Worm (Caenorhabditis elegans) whole organism, L2 larva: ENCODE results near the gene gst-34.

Experiments
- blmp-1 ChIP-seq: sonication (generic microtip); optimal IDR thresholded peaks from 2 replicates; lab custom pipeline; 2017; ENCODE audit warnings: missing genetic modification characterization, mild to moderate bottlenecking, missing compliant biosample characterization, antibody characterized with exemption, moderate library complexity; ENCODE audit not compliant: insufficient read depth
- ceh-82 ChIP-seq: fragments of 150-350 bp; optimal IDR thresholded peaks from 2 replicates; lab custom pipeline; 2014; ENCODE audit warnings: missing biosample characterization, missing genetic modification characterization
- egl-27 ChIP-seq: sonication (generic microtip); optimal IDR thresholded peaks from 3 replicates; lab custom pipeline; 2017; ENCODE audit warnings: missing biosample characterization, missing genetic modification reagents, missing genetic modification characterization
- fos-1 ChIP-seq: fragments of 150-350 bp; optimal IDR thresholded peaks from 2 replicates; lab custom pipeline; 2014; ENCODE audit warnings: missing biosample characterization, missing genetic modification characterization
- lin-13 ChIP-seq: fragments of 150-350 bp; optimal IDR thresholded peaks from 2 replicates; lab custom pipeline; 2014; ENCODE audit warnings: missing biosample characterization, missing genetic modification reagents, missing genetic modification characterization
- nhr-12 ChIP-seq: fragments of 150-350 bp; optimal IDR thresholded peaks from 2 replicates; lab custom pipeline; 2014; ENCODE audit warnings: missing biosample characterization, missing genetic modification characterization
- nhr-6 ChIP-seq: fragments of 150-350 bp; optimal IDR thresholded peaks from 2 replicates; lab custom pipeline; 2014; ENCODE audit warnings: missing biosample characterization, missing genetic modification characterization
- nhr-77 ChIP-seq: fragments of 150-350 bp; optimal IDR thresholded peaks from 2 replicates; lab custom pipeline; 2014; ENCODE audit warnings: missing biosample characterization, missing genetic modification characterization
- skn-1 ChIP-seq: sonication (generic microtip); optimal IDR thresholded peaks from 2 replicates; lab custom pipeline; 2017; ENCODE audit warnings: missing biosample characterization, missing genetic modification characterization
- sma-9 ChIP-seq, 2 experiments: fragments of 150-350 bp in 1 of 2; sonication (generic microtip) in 1 of 2; optimal IDR thresholded peaks; 2 replicates each; lab custom pipeline; 2014 to 2016; ENCODE audit warnings: missing genetic modification characterization in 2 of 2, mild to moderate bottlenecking in 1 of 2, missing biosample characterization in 1 of 2, missing compliant biosample characterization in 1 of 2, missing genetic modification reagents in 1 of 2, moderate library complexity in 1 of 2
- snpc-4 ChIP-seq: fragments of 150-350 bp; optimal IDR thresholded peaks from 2 replicates; lab custom pipeline; 2014; ENCODE audit warnings: missing biosample characterization, missing genetic modification characterization
- unc-62 ChIP-seq: fragments of 150-350 bp; optimal IDR thresholded peaks from 2 replicates; lab custom pipeline; 2014; ENCODE audit warnings: missing biosample characterization, missing genetic modification reagents, missing genetic modification characterization
- zag-1 ChIP-seq: fragments of 150-350 bp; optimal IDR thresholded peaks from 2 replicates; lab custom pipeline; 2014; ENCODE audit warnings: missing biosample characterization, missing genetic modification characterization

- TF ChIP-seq egl-27 (tag; lab: Kevin White, UChicago) (no peak), skn-1 (tag; lab: Kevin White, UChicago) (no peak), nhr-6 (tag; lab: Kevin White, UChicago) (no peak), zag-1 (tag; lab: Kevin White, UChicago) (no peak), blmp-1 (tag; lab: Kevin White, UChicago) (no peak), nhr-77 (tag; lab: Kevin White, UChicago) (no peak), sma-9 (GFP tag; optimal IDR thresholded peaks at IDR 0.05; lab: Kevin White, UChicago) (no peak), sma-9 (tag; optimal IDR thresholded peaks at IDR 0.05; lab: Kevin White, UChicago) (no peak), lin-13 (GFP tag; lab: Kevin White, UChicago) (no peak), nhr-12 (tag; lab: Kevin White, UChicago) (no peak), fos-1 (tag; lab: Kevin White, UChicago) (no peak), unc-62 (no peak), snpc-4 (tag; lab: Kevin White, UChicago) (no peak), ceh-82 (no peak)
Measured at ce11 chrII:15226186-15226585, 43.1 kb upstream of the gst-34 start.
